Worm (Caenorhabditis elegans): ENCODE results near the gene C03G6.21.

- TF ChIP-seq sma-9 (GFP tag; optimal IDR thresholded peaks at IDR 0.05) (no peak), sma-9 (tag; optimal IDR thresholded peaks at IDR 0.05) (no peak), mbf-1 (tag; optimal IDR thresholded peaks at IDR 0.05) (no peak), nhr-23 (tag; optimal IDR thresholded peaks at IDR 0.05) (no peak)
Observed at ce11 chrV:7352186-7353053, 4.2 kb downstream of the C03G6.21 start, which contains the start of the genes srh-231 and srh-275.

Data from whole organism, L2 larva.